Worm (Caenorhabditis elegans): ENCODE data around the gene ZC239.17.

ce11 chrII:3250195-3250594, 24.5 kb upstream of the ZC239.17 start:
- no peak for TF ChIP-seq flt-1 (GFP tag; IDR thresholded peaks at IDR 0.05)
- no peak for TF ChIP-seq ztf-23 (GFP tag; IDR thresholded peaks at IDR 0.05)
- TF ChIP-seq tab-1 (GFP tag; IDR thresholded peaks at IDR 0.05) = no peak
- TF ChIP-seq med-1 (GFP tag; optimal IDR thresholded peaks at IDR 0.05; ENCODE audit: insufficient read depth) = no peak
- no peak for TF ChIP-seq cog-1 (tag; optimal IDR thresholded peaks at IDR 0.05)
- no peak for TF ChIP-seq klf-2 (GFP tag; conservative IDR thresholded peaks at IDR 0.05)
